Fruit fly (Drosophila melanogaster): ENCODE measurements around the gene CG2224.
A peak's percentile ranks its signal among the peaks of the same experiment; 100 is the strongest.

Gene CG2224

DNA sequence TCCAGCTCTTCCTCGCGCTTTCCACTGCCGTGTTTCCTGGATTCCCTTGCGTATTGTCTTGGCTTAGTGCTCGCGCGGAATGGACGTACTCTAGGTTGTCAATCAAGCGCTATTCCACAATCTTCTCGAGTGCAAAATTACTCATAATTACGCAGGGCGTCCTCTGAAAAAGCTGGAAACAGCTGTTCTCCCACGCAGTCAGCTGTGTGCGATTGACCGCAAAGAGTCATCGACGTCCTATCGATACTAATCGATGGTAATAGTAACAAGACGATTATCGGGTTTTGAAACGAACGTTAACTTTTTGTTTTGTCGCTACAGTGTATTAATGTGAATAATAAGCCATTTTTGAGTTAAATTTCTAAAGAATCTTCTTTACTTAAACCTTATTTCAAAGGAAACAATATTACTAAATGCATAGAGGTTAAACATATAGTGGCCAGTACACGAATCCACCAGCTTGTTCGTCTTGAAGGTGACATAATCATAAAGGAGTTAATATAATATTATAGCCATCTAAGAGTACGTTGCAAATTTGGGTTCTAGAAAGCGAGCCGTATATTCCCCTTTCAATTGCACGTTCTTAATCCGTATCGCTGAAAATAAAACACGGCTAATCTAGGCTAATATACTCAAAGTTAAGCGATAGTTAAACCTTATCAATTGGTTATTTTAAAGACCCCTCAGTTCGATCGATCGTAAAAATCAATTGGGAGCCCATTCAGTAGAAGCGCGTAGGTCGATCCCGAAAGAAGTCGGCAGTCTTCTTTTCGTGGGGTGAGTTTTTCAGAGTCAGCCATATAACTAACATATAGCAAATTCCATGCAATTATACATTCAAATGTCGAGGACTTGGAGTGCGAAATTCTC is at the start of gene CG2224, which contains the start of gene CDase:
CG2224 (minus strand) TSS at position 235 of the 870 bp plus-strand sequence.
CDase (plus strand) TSS at position 456 of the 870 bp plus-strand sequence.
- no peak for TF ChIP-seq EcR (GFP tag; optimal IDR thresholded peaks at IDR 0.05)
- TF ChIP-seq psq (optimal IDR thresholded peaks at IDR 0.05), result no peak
- TF ChIP-seq pan (optimal IDR thresholded peaks at IDR 0.05), result no peak
- TF ChIP-seq Dll (optimal IDR thresholded peaks at IDR 0.05), result no peak
- TF ChIP-seq usp (GFP tag; optimal IDR thresholded peaks at IDR 0.05), result no peak
- TF ChIP-seq CG8478 (optimal IDR thresholded peaks at IDR 0.05), result no peak

DNA sequence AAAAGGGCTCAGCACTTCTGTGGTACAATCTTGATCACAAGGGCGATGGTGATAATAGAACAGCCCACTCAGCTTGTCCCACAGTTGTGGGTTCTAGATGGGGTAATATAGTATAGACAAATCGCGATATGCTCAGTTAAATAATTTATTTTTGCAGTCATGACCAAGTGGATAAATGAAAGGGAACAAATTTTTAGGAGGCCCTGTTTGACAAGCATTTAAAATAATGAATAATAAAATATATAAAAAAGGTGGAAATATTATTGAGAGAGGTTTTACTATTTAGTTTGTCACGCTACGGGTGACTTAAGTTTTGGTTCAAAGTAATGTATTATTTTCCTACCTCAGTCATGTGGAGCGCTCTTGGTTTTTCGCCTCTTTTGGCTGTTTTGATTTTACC is 48.6 kb upstream of the CG2224 start, which contains the start of gene CG34041:
CG34041 (plus strand) TSS at position 301 of the 400 bp plus-strand sequence.
- TF ChIP-seq Dll (optimal IDR thresholded peaks at IDR 0.05), result no peak
- TF ChIP-seq psq (optimal IDR thresholded peaks at IDR 0.05), result no peak
- TF ChIP-seq usp (GFP tag; optimal IDR thresholded peaks at IDR 0.05), result no peak
- no peak for TF ChIP-seq pan (optimal IDR thresholded peaks at IDR 0.05)
- no peak for TF ChIP-seq CG8478 (optimal IDR thresholded peaks at IDR 0.05)
- no peak for TF ChIP-seq EcR (GFP tag; optimal IDR thresholded peaks at IDR 0.05)

DNA sequence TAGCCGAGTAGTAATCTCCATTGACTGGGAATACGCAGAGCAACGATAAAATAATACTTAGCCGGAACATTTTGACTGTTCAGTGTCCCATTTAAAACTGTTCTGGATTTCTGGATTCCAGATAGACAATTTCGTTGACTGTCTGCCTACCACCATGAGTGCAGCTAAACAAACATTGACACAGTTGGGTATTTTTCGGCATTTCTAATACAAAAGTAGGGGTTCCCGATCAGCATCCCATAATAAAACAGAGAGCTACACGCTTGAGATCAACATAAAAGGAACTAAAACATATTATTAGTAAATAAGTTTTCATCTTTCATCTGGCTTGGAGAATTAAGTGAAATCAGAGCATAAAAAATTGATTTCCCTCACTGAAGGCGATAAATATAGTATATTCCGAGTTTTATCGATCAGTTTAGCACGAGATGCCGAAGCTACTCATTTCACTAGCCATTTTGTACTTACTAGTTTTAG is 46.5 kb upstream of the CG2224 start, which contains the start of the genes PH4alphaSG1 and CG15539:
PH4alphaSG1 (minus strand) TSS at position 101 of the 477 bp plus-strand sequence.
CG15539 (plus strand) TSS at position 427 of the 477 bp plus-strand sequence.
- TF ChIP-seq EcR (GFP tag; optimal IDR thresholded peaks at IDR 0.05) (no peak), CG8478 (optimal IDR thresholded peaks at IDR 0.05) (no peak), usp (GFP tag; optimal IDR thresholded peaks at IDR 0.05) (no peak), psq (optimal IDR thresholded peaks at IDR 0.05) (no peak), pan (optimal IDR thresholded peaks at IDR 0.05) (no peak)

DNA sequence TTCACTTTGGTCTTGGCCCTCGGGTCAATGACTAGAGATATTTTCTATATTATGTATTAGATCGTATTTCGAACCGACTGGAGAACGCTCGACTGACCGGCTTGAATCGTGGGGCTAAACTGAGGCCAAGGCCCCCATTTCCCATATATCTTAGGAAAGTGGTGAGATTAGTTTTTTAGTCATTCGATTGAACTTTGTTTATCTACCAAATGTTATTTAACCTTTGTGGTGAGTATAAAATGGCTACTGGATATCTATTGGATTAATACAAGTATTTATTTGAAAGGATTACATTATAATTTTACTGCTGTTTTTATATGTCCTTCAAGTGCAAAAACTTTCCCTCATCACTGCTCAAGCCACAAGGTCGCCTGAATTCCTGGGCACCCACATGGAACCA is 44.3 kb upstream of the CG2224 start, which contains the start of gene CG31371:
CG31371 (minus strand) TSS at position 101 of the 400 bp plus-strand sequence.
- TF ChIP-seq EcR (GFP tag; optimal IDR thresholded peaks at IDR 0.05) (no peak), Dll (optimal IDR thresholded peaks at IDR 0.05) (no peak), usp (GFP tag; optimal IDR thresholded peaks at IDR 0.05) (no peak), psq (optimal IDR thresholded peaks at IDR 0.05) (no peak), pan (optimal IDR thresholded peaks at IDR 0.05) (no peak), CG8478 (optimal IDR thresholded peaks at IDR 0.05) (no peak)

DNA sequence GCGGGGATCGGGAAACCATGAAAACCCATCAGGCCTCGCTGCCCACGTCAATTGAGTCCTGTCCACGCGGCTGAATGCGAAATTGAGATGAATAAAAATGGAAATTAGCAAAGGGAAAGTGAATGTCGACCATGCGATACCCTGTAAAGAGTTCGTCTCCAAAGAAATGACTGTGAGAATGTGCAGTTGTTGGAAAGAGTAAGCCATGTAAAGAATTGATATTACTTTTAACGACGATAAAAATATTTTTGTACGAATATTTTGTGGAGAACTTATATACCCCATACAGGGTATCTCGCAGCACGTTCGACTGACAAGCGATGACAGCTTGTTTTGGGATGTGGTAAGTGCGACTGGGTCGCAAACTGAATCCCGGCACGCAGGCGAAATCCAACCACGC is 42.1 kb upstream of the CG2224 start:
- TF ChIP-seq psq (optimal IDR thresholded peaks at IDR 0.05) (no peak), pan (optimal IDR thresholded peaks at IDR 0.05) (peak; percentile 69), EcR (GFP tag; optimal IDR thresholded peaks at IDR 0.05) (no peak), usp (GFP tag; optimal IDR thresholded peaks at IDR 0.05) (no peak), CG8478 (optimal IDR thresholded peaks at IDR 0.05) (no peak), Dll (optimal IDR thresholded peaks at IDR 0.05) (no peak)

DNA sequence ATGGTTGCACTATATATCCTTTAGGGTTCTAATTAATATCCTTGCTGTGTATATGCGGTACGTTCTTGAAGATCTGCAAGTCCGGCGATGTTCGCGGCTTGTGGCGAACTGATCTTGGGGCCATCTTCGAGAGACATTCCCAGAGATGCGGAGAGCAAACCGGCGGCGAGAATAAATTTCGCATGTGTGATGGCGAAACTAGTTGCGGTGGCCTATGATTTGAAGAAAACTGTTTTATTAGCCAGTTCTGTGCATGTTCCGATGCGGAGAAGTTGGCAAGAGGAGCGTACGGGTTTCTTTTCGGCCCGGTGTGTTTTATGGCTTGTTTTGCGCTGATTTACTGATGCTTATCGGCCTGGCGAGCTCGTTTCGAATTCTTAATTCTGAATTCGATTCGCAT is 41.1 kb upstream of the CG2224 start, which contains the start of gene PH4alphaNE1:
PH4alphaNE1 (minus strand) TSS at position 101 of the 400 bp plus-strand sequence.
- TF ChIP-seq usp (GFP tag; optimal IDR thresholded peaks at IDR 0.05) (no peak), EcR (GFP tag; optimal IDR thresholded peaks at IDR 0.05) (no peak), pan (optimal IDR thresholded peaks at IDR 0.05) (no peak), Dll (optimal IDR thresholded peaks at IDR 0.05) (no peak), psq (optimal IDR thresholded peaks at IDR 0.05) (no peak), CG8478 (optimal IDR thresholded peaks at IDR 0.05) (no peak)

DNA sequence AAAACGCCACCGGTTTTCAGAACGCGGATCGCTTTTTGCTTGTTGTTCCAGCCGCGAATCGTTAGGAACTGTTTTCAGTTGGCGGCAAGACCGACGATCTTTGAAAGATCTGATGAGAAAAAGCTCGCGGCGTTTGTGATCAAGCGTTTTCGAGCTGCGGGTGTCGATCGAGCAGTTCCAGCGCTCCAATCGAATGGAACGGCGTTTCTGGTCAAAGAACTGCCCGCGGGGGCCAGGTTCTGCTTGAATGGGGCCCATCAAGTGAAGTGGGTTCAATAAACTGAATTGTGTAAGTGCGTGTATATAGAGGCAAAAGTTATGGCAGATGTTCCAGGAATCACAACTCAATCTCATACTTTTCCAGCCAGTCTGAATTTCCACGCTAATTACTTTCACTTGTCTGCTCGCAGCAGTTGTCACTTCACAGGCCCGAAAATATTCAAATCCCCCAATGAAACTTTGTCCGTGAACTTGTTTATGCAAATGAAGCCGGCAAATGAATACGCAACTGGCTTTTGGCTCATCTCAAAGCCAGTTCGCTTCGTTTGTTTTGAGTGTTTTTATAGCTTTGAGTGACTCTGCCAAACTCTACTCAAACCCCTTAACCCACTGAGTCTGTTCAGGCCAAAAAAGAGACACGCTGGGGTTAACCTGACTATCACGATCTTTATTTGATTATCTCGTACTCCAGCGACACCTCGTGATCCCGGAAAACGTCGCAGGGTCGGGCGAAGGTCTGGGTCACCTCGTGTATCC is 37.2 kb upstream of the CG2224 start, which contains the start of gene PH4alphaMP:
PH4alphaMP (minus strand) TSS at position 51 of the 756 bp plus-strand sequence.
- no peak for TF ChIP-seq Dll (optimal IDR thresholded peaks at IDR 0.05)
- peak in 1 of 2 experiments; percentile 41 for TF ChIP-seq EcR (GFP tag; optimal IDR thresholded peaks at IDR 0.05)

DNA sequence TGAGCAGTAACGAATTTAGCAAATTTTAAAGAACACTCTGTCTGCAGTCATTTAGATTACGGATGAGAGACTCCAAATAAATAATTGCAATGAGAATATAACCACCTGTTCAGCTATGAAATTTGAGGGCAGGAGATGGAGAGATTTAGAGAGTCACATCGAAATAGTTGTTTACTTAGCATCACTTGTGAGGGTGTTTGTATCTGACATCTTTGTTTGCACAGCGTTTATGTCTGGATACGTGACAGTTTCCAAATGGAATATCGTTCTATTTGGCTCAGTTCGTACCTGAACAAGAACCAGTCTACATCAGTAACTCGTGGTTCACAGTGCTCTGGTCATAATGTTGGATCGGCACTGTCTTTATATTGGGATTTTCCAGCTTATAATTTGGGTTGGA is 30.7 kb upstream of the CG2224 start, which contains the start of gene PH4alphaSG2:
PH4alphaSG2 (plus strand) TSS at position 278 of the 400 bp plus-strand sequence.
- TF ChIP-seq CG8478 (optimal IDR thresholded peaks at IDR 0.05) (no peak), EcR (GFP tag; optimal IDR thresholded peaks at IDR 0.05) (no peak), psq (optimal IDR thresholded peaks at IDR 0.05) (no peak)

DNA sequence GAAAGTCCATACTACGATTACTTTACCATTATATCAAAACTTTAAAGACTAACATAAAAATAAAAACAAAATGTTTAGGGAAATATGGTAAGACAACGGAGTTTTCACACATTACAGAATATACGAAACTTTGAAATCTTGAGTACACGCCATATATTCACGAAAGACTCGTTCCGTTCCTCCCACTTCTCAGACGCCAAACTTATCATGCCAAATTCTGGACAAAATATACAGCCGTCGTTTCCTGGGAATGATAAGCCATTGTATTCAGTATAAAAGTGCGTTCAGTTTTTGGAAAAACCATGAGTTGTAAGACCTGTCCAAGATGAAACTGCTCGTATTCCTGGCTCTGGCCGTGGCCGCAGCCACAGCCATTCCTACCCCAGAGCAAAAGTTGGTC is 29.6 kb upstream of the CG2224 start, which contains the start of gene Jon99Fi:
Jon99Fi (plus strand) TSS at position 301 of the 400 bp plus-strand sequence.
- TF ChIP-seq usp (GFP tag; optimal IDR thresholded peaks at IDR 0.05) (no peak), pan (optimal IDR thresholded peaks at IDR 0.05) (no peak), psq (optimal IDR thresholded peaks at IDR 0.05) (no peak), Dll (optimal IDR thresholded peaks at IDR 0.05) (no peak), CG8478 (optimal IDR thresholded peaks at IDR 0.05) (no peak), EcR (GFP tag; optimal IDR thresholded peaks at IDR 0.05) (no peak)

DNA sequence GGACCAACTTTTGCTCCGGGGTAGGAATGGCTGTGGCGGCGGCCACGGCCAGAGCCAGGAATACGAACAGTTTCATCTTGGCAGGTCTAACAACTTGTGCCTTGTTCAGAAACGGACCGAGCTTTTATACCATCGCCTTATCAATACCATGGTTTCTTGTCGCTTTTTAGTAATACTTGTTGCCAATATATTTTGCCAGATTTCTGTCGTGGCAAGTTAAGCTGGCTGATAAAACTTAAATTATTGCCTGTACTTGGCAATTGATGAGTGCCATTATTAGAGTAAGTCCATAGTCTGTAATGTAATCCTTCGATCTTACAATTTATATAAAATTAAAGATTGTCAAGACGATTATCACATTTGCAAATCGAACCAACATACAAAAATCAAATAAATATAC is 28.7 kb upstream of the CG2224 start, which contains the start of gene Jon99Fii:
Jon99Fii (minus strand) TSS at position 101 of the 400 bp plus-strand sequence.
- TF ChIP-seq EcR (GFP tag; optimal IDR thresholded peaks at IDR 0.05), result no peak
- TF ChIP-seq psq (optimal IDR thresholded peaks at IDR 0.05), result no peak
- TF ChIP-seq CG8478 (optimal IDR thresholded peaks at IDR 0.05), result no peak

DNA sequence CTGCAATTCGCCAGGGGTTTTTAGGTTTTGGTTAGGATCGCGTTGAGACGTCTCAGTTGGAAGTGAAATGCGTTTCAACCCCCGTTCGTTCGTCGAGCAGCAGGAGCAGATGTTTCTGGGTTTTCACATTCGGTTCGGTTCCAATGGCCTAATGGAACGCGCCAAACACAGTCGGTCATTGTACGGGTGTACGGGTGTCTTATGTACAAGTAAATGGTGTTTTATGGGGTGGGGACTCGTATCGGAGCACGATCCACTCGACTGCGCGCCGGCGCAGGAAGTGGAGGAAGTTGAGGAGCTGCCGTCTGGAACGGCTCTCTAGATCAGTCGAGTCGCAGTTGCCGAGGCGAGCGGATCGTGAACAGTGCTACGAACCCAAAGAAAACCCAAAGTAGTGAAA is 17.3 kb upstream of the CG2224 start, which contains the start of gene spdo:
spdo (plus strand) TSS at position 318 of the 400 bp plus-strand sequence.
- TF ChIP-seq psq (optimal IDR thresholded peaks at IDR 0.05), result no peak
- TF ChIP-seq EcR (GFP tag; optimal IDR thresholded peaks at IDR 0.05), result no peak
- TF ChIP-seq usp (GFP tag; optimal IDR thresholded peaks at IDR 0.05), result no peak
- no peak for TF ChIP-seq Dll (optimal IDR thresholded peaks at IDR 0.05)
- TF ChIP-seq pan (optimal IDR thresholded peaks at IDR 0.05), result no peak
- no peak for TF ChIP-seq CG8478 (optimal IDR thresholded peaks at IDR 0.05)
